Worm (Caenorhabditis elegans): ENCODE data around the gene cTel55X.1.

ce11 chrX:17714342-17715011, at the start of gene cTel55X.1:
- TF ChIP-seq W03F9.2 (tag; optimal IDR thresholded peaks at IDR 0.05) (no peak), him-1 (tag; optimal IDR thresholded peaks at IDR 0.05) (no peak), dao-5 (tag; optimal IDR thresholded peaks at IDR 0.05) (no peak)

Measured in whole organism, L4/young adult.